Worm (Caenorhabditis elegans) whole organism, L4/young adult: ENCODE measurements around the gene ppm-1.H.

ENCODE experiments used
- dao-5 ChIP-seq: sonication (generic microtip); optimal IDR thresholded peaks from 2 replicates; lab custom pipeline; 2016; ENCODE audit warnings: missing genotype, missing genetic modification characterization, moderate library complexity, missing compliant biosample characterization
- him-1 ChIP-seq: sonication (generic microtip); optimal IDR thresholded peaks from 2 replicates; lab custom pipeline; 2016; ENCODE audit warnings: missing genotype, missing genetic modification reagents, missing genetic modification characterization, missing compliant biosample characterization

ce11 chrIV:12229679-12230078 is 38.4 kb downstream of the ppm-1.H start, which contains the start of gene sre-18:
- TF ChIP-seq him-1: no peak
- TF ChIP-seq dao-5 (tag; lab: Kevin White, UChicago): no peak
